Worm (Caenorhabditis elegans) whole organism, L4 larva: Measurements from ENCODE around the gene col-146.

Experiments used
- php-3 ChIP-seq: fragments of 200-800 bp; sonication (Bioruptor generic); IDR thresholded peaks from 2 replicates; pipeline ENCODE4 v1.3.6; 2022; ENCODE audit warnings: missing genetic modification reagents, missing genetic modification characterization, missing compliant biosample characterization
- ztf-11 ChIP-seq: fragments of 150-350 bp; optimal IDR thresholded peaks from 2 replicates; lab custom pipeline; 2014; ENCODE audit warnings: missing biosample characterization, missing genetic modification characterization

- TF ChIP-seq php-3: no peak
- TF ChIP-seq ztf-11 (tag; lab: Kevin White, UChicago): no peak
These were observed 11.3 kb upstream of the col-146 start for ce11 chrV:9618420-9618819.
